Worm (Caenorhabditis elegans) whole organism, mixed stage, embryonic: ENCODE results near the gene math-3.
"Not testable (repeated sequence)": the region's sequence is repeated elsewhere in the genome, so short reads cannot be mapped to it uniquely, and the experiment has no call there.

Source experiments
- bed-3 ChIP-seq: fragments of 200-800 bp; sonication (Bioruptor generic); optimal IDR thresholded peaks from 3 replicates; lab custom pipeline; 2018; ENCODE audit warnings: mild to moderate bottlenecking, missing genetic modification characterization, moderate library complexity, missing compliant biosample characterization
- ces-1 ChIP-seq: fragments of 150-350 bp; optimal IDR thresholded peaks from 2 replicates; lab custom pipeline; 2014; ENCODE audit warnings: missing biosample characterization, missing genetic modification reagents, missing genetic modification characterization
- cnd-1 ChIP-seq: fragments of 200-800 bp; sonication (Bioruptor generic); optimal IDR thresholded peaks from 2 replicates; lab custom pipeline; 2018; ENCODE audit warnings: mild to moderate bottlenecking, missing genetic modification characterization, missing compliant biosample characterization
- elt-1 ChIP-seq: sonication (generic microtip); optimal IDR thresholded peaks from 2 replicates; lab custom pipeline; 2017; ENCODE audit warnings: missing genetic modification characterization, mild to moderate bottlenecking, missing compliant biosample characterization, antibody characterized with exemption, moderate library complexity, borderline replicate concordance; ENCODE audit not compliant: insufficient read depth
- elt-3 ChIP-seq: fragments of 150-350 bp; optimal IDR thresholded peaks from 2 replicates; lab custom pipeline; 2014; ENCODE audit warnings: missing biosample characterization, missing genetic modification characterization
- flh-1 ChIP-seq: fragments of 200-800 bp; sonication (Bioruptor generic); optimal IDR thresholded peaks from 2 replicates; lab custom pipeline; 2018; ENCODE audit warnings: mild to moderate bottlenecking, missing genetic modification characterization, moderate library complexity, missing compliant biosample characterization
- ham-2 ChIP-seq: fragments of 200-800 bp; sonication (Bioruptor generic); optimal IDR thresholded peaks from 2 replicates; lab custom pipeline; 2018; ENCODE audit warnings: mild to moderate bottlenecking, missing genetic modification characterization, missing compliant biosample characterization
- hlh-1 ChIP-seq: fragments of 150-350 bp; optimal IDR thresholded peaks from 2 replicates; lab custom pipeline; 2014; ENCODE audit warnings: missing biosample characterization, missing genetic modification reagents, missing genetic modification characterization
- lin-32 ChIP-seq: fragments of 200-800 bp; sonication (Bioruptor generic); optimal IDR thresholded peaks from 2 replicates; lab custom pipeline; 2018; ENCODE audit warnings: mild to moderate bottlenecking, missing genetic modification characterization, missing compliant biosample characterization
- mab-5 ChIP-seq: fragments of 150-350 bp; optimal IDR thresholded peaks from 2 replicates; lab custom pipeline; 2014; ENCODE audit warnings: missing biosample characterization, missing genetic modification characterization
- mep-1 ChIP-seq: fragments of 150-350 bp; optimal IDR thresholded peaks from 2 replicates; lab custom pipeline; 2017; ENCODE audit warnings: missing biosample characterization, missing genetic modification reagents, missing genetic modification characterization, inconsistent platforms
- nhr-12 ChIP-seq: fragments of 150-350 bp; optimal IDR thresholded peaks from 2 replicates; lab custom pipeline; 2014; ENCODE audit warnings: missing biosample characterization, missing genetic modification characterization
- nhr-237 ChIP-seq: fragments of 150-350 bp; optimal IDR thresholded peaks from 2 replicates; lab custom pipeline; 2014; ENCODE audit warnings: missing biosample characterization, missing genetic modification characterization
- nhr-28 ChIP-seq: fragments of 150-350 bp; optimal IDR thresholded peaks from 2 replicates; lab custom pipeline; 2014; ENCODE audit warnings: missing biosample characterization, missing genetic modification characterization
- pha-4 ChIP-seq: fragments of 150-350 bp; optimal IDR thresholded peaks from 2 replicates; lab custom pipeline; 2018; ENCODE audit warnings: missing biosample characterization, missing genetic modification reagents, missing genetic modification characterization
- snpc-4 ChIP-seq: fragments of 150-350 bp; optimal IDR thresholded peaks from 2 replicates; lab custom pipeline; 2014; ENCODE audit warnings: missing biosample characterization, missing genetic modification characterization
- tbx-8 ChIP-seq: fragments of 200-800 bp; sonication (Bioruptor generic); optimal IDR thresholded peaks from 2 replicates; lab custom pipeline; 2018; ENCODE audit warnings: mild to moderate bottlenecking, missing genetic modification characterization, moderate library complexity, missing compliant biosample characterization
- unc-120 ChIP-seq: sonication (generic microtip); optimal IDR thresholded peaks from 2 replicates; lab custom pipeline; 2017; ENCODE audit warnings: missing genetic modification characterization, missing compliant biosample characterization; ENCODE audit not compliant: poor library complexity, severe bottlenecking
- zip-8 ChIP-seq: fragments of 150-350 bp; optimal IDR thresholded peaks from 2 replicates; lab custom pipeline; 2014; ENCODE audit warnings: missing biosample characterization, missing genetic modification characterization
- ztf-11 ChIP-seq: fragments of 150-350 bp; optimal IDR thresholded peaks from 2 replicates; lab custom pipeline; 2014; ENCODE audit warnings: missing biosample characterization, missing genetic modification characterization

Gene math-3

DNA sequence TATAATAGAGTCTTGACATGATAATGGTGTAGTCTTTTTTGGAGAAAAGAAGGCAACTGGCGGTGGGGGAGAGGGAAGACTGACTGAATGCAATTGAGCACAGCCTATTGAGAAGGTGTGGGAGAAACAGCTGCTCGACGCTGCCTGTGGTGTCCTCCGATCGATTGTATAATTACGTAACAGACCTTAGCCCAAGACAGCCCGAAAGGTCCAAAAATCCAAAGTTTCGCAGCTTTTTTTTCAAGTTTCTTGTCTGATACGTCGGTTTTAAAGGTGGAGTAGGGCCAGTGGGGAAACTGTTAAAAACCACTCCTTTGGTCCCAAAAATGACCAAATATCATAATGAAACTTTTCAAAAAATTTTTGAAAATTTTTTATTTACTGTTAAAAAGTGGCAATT lies 16.2 kb downstream of the math-3 start, which contains the start of the genes C08F1.6 and fbxb-13:
TSS of gene C08F1.6 (minus strand) at position 101 of the 400 bp plus-strand sequence.
TSS of gene fbxb-13 (plus strand) at position 191 of the 400 bp plus-strand sequence.
- peak; percentile 0 for TF ChIP-seq hlh-1
- peak; percentile 15 for TF ChIP-seq lin-32 (GFP tag; lab: Kevin White, UChicago)
- TF ChIP-seq cnd-1 = peak; percentile 48
- TF ChIP-seq zip-8 (tag; lab: Kevin White, UChicago) = no peak

ce11 chrII:1806358-1806757 lies 34.5 kb downstream of the math-3 start, which contains the start of gene C08F1.12:
C08F1.12 (minus strand) TSS chrII:1806458.
- TF ChIP-seq bed-3 (GFP tag; lab: Kevin White, UChicago) = no peak
- TF ChIP-seq unc-120 (tag; lab: Kevin White, UChicago) = no peak
- TF ChIP-seq tbx-8 (GFP tag; lab: Kevin White, UChicago) = no peak
- no peak for TF ChIP-seq nhr-12 (tag; lab: Kevin White, UChicago)
- no peak for TF ChIP-seq ztf-11 (tag; lab: Kevin White, UChicago)
- TF ChIP-seq, all 35 proteins: peak for 0

ce11 chrII:1808217-1808616 lies 36.3 kb downstream of the math-3 start, which contains the start of gene C08F1.8:
C08F1.8 (minus strand) TSS chrII:1808317.
- TF ChIP-seq snpc-4 (tag; lab: Kevin White, UChicago) = no peak
- TF ChIP-seq elt-3 (tag; lab: Kevin White, UChicago) = no peak
- no peak for TF ChIP-seq pha-4 (tag; lab: Kevin White, UChicago)
- no peak for TF ChIP-seq unc-120 (tag; lab: Kevin White, UChicago)
- no peak for TF ChIP-seq lin-32 (GFP tag; lab: Kevin White, UChicago)
- no peak for TF ChIP-seq hlh-1
- TF ChIP-seq mab-5 (tag; lab: Kevin White, UChicago) = no peak
- TF ChIP-seq, all 35 proteins: peak for 0

ce11 chrII:1816053-1816452 lies 44.2 kb downstream of the math-3 start:
- TF ChIP-seq hlh-1 (peak; percentile 59), bed-3 (GFP tag; lab: Kevin White, UChicago) (no peak)

- TF ChIP-seq elt-1 (no peak), flh-1 (GFP tag; lab: Kevin White, UChicago) (no peak)
Observed at ce11 chrII:1818300-1818699, 46.4 kb downstream of the math-3 start, which contains the start of gene fbxb-10. fbxb-10 (minus strand) TSS chrII:1818400.

ce11 chrII:1819944-1820570 lies 48.2 kb downstream of the math-3 start, which contains the start of gene fbxc-19:
fbxc-19 (plus strand) TSS chrII:1820479.
- TF ChIP-seq elt-1 (peak; percentile 92), nhr-28 (no peak), mep-1 (tag; lab: Kevin White, UChicago) (peak; percentile 12), elt-3 (tag; lab: Kevin White, UChicago) (peak; percentile 63), ham-2 (GFP tag; lab: Kevin White, UChicago) (no peak), lin-32 (GFP tag; lab: Kevin White, UChicago) (no peak)

DNA sequence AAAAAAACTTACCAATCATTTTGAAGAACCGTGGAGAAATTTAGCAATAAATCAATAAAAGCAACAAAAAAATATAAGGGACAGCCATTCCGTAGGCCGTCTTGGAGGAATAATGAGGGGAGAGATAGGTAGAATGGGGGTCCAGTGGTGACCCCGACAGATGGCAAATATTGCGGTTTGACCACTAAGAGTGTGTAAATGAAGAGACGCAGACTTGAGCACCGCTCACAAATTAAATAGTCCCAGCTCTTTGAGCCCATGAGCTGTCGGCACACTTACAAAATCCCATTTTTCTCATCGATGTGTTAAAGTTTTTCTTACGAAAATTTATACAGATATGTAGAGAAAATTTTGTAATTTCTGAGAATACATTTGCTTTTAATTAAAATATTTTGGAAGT lies 48.9 kb downstream of the math-3 start, which contains the start of gene fbxa-3:
TSS of gene fbxa-3 (minus strand) at position 101 of the 400 bp plus-strand sequence.
- TF ChIP-seq cnd-1 = peak; percentile 66
- no peak for TF ChIP-seq zip-8 (tag; lab: Kevin White, UChicago)
- TF ChIP-seq ces-1 (GFP tag; lab: Kevin White, UChicago) = peak; percentile 27

DNA sequence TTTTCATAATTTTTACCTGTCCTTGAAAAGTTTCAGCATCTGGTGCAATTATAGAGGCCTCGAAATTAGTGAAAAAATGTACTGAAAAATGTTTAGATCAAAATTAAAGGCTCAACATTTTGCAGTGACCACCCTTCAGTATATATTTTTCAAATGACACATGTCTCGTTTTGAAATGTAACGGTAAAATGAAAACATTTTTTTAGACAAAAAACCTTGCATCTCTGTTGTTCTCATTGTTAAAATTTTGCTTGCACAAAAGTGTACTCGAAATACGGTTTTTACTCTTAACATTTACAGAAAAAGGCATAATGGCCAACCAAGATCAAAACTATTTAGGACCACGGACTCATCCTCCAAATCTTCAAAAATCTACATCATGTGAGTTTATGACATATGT lies 52.4 kb downstream of the math-3 start, which contains the start of gene math-41:
TSS of gene math-41 (plus strand) at position 301 of the 400 bp plus-strand sequence.
- TF ChIP-seq nhr-237; elt-3 (tag; lab: Kevin White, UChicago); zip-8 (tag; lab: Kevin White, UChicago): not testable (repeated sequence)
